Worm (Caenorhabditis elegans) whole organism, mixed stage, embryonic: ENCODE measurements around the gene fbxa-59.

Experiments
- M03D4.4 ChIP-seq: sonication (generic microtip); optimal IDR thresholded peaks from 2 replicates; lab custom pipeline; 2017; ENCODE audit warnings: mild to moderate bottlenecking, missing genetic modification characterization, missing compliant biosample characterization
- bed-3 ChIP-seq: fragments of 200-800 bp; sonication (Bioruptor generic); optimal IDR thresholded peaks from 3 replicates; lab custom pipeline; 2018; ENCODE audit warnings: mild to moderate bottlenecking, missing genetic modification characterization, moderate library complexity, missing compliant biosample characterization
- blmp-1 ChIP-seq: fragments of 150-350 bp; optimal IDR thresholded peaks from 2 replicates; lab custom pipeline; 2014; ENCODE audit warnings: missing biosample characterization, missing genetic modification characterization
- ceh-39 ChIP-seq: fragments of 150-350 bp; optimal IDR thresholded peaks from 2 replicates; lab custom pipeline; 2014; ENCODE audit warnings: missing biosample characterization, missing genetic modification characterization
- ceh-83 ChIP-seq: fragments of 200-800 bp; sonication (Bioruptor generic); optimal IDR thresholded peaks from 2 replicates; lab custom pipeline; 2018; ENCODE audit warnings: mild to moderate bottlenecking, missing genetic modification characterization, missing compliant biosample characterization
- ces-1 ChIP-seq: fragments of 150-350 bp; optimal IDR thresholded peaks from 2 replicates; lab custom pipeline; 2014; ENCODE audit warnings: missing biosample characterization, missing genetic modification reagents, missing genetic modification characterization
- cnd-1 ChIP-seq: fragments of 200-800 bp; sonication (Bioruptor generic); optimal IDR thresholded peaks from 2 replicates; lab custom pipeline; 2018; ENCODE audit warnings: mild to moderate bottlenecking, missing genetic modification characterization, missing compliant biosample characterization
- drap-1 ChIP-seq: fragments of 200-800 bp; sonication (Bioruptor generic); optimal IDR thresholded peaks from 3 replicates; lab custom pipeline; 2018; ENCODE audit warnings: mild to moderate bottlenecking, missing genetic modification characterization, missing compliant biosample characterization
- elt-1 ChIP-seq: sonication (generic microtip); optimal IDR thresholded peaks from 2 replicates; lab custom pipeline; 2017; ENCODE audit warnings: missing genetic modification characterization, mild to moderate bottlenecking, missing compliant biosample characterization, antibody characterized with exemption, moderate library complexity, borderline replicate concordance; ENCODE audit not compliant: insufficient read depth
- elt-3 ChIP-seq: fragments of 150-350 bp; optimal IDR thresholded peaks from 2 replicates; lab custom pipeline; 2014; ENCODE audit warnings: missing biosample characterization, missing genetic modification characterization
- flh-1 ChIP-seq: fragments of 200-800 bp; sonication (Bioruptor generic); optimal IDR thresholded peaks from 2 replicates; lab custom pipeline; 2018; ENCODE audit warnings: mild to moderate bottlenecking, missing genetic modification characterization, moderate library complexity, missing compliant biosample characterization
- ham-2 ChIP-seq: fragments of 200-800 bp; sonication (Bioruptor generic); optimal IDR thresholded peaks from 2 replicates; lab custom pipeline; 2018; ENCODE audit warnings: mild to moderate bottlenecking, missing genetic modification characterization, missing compliant biosample characterization
- hlh-1 ChIP-seq: fragments of 150-350 bp; optimal IDR thresholded peaks from 2 replicates; lab custom pipeline; 2014; ENCODE audit warnings: missing biosample characterization, missing genetic modification reagents, missing genetic modification characterization
- lin-13 ChIP-seq: fragments of 150-350 bp; optimal IDR thresholded peaks from 2 replicates; lab custom pipeline; 2014; ENCODE audit warnings: missing biosample characterization, missing genetic modification characterization
- lin-32 ChIP-seq: fragments of 200-800 bp; sonication (Bioruptor generic); optimal IDR thresholded peaks from 2 replicates; lab custom pipeline; 2018; ENCODE audit warnings: mild to moderate bottlenecking, missing genetic modification characterization, missing compliant biosample characterization
- lsy-2 ChIP-seq: fragments of 150-350 bp; optimal IDR thresholded peaks from 2 replicates; lab custom pipeline; 2014; ENCODE audit warnings: missing biosample characterization, missing genetic modification characterization
- mab-5 ChIP-seq: fragments of 150-350 bp; optimal IDR thresholded peaks from 2 replicates; lab custom pipeline; 2014; ENCODE audit warnings: missing biosample characterization, missing genetic modification characterization
- mep-1 ChIP-seq: fragments of 150-350 bp; optimal IDR thresholded peaks from 2 replicates; lab custom pipeline; 2017; ENCODE audit warnings: missing biosample characterization, missing genetic modification reagents, missing genetic modification characterization, inconsistent platforms
- mls-2 ChIP-seq: sonication (generic microtip); optimal IDR thresholded peaks from 2 replicates; lab custom pipeline; 2016; ENCODE audit warnings: mild to moderate bottlenecking, missing genetic modification characterization, moderate library complexity, missing compliant biosample characterization
- nhr-12 ChIP-seq: fragments of 150-350 bp; optimal IDR thresholded peaks from 2 replicates; lab custom pipeline; 2014; ENCODE audit warnings: missing biosample characterization, missing genetic modification characterization
- nhr-237 ChIP-seq: fragments of 150-350 bp; optimal IDR thresholded peaks from 2 replicates; lab custom pipeline; 2014; ENCODE audit warnings: missing biosample characterization, missing genetic modification characterization
- nhr-28 ChIP-seq: fragments of 150-350 bp; optimal IDR thresholded peaks from 2 replicates; lab custom pipeline; 2014; ENCODE audit warnings: missing biosample characterization, missing genetic modification characterization
- nhr-76 ChIP-seq: sonication (generic microtip); optimal IDR thresholded peaks from 2 replicates; lab custom pipeline; 2017; ENCODE audit warnings: missing biosample characterization, missing genetic modification characterization
- sem-2 ChIP-seq: fragments of 200-800 bp; sonication (Bioruptor generic); optimal IDR thresholded peaks from 2 replicates; lab custom pipeline; 2018; ENCODE audit warnings: mild to moderate bottlenecking, missing genetic modification characterization, missing compliant biosample characterization
- snpc-4 ChIP-seq: fragments of 150-350 bp; optimal IDR thresholded peaks from 2 replicates; lab custom pipeline; 2014; ENCODE audit warnings: missing biosample characterization, missing genetic modification characterization
- tbx-8 ChIP-seq: fragments of 200-800 bp; sonication (Bioruptor generic); optimal IDR thresholded peaks from 2 replicates; lab custom pipeline; 2018; ENCODE audit warnings: mild to moderate bottlenecking, missing genetic modification characterization, moderate library complexity, missing compliant biosample characterization
- unc-120 ChIP-seq: sonication (generic microtip); optimal IDR thresholded peaks from 2 replicates; lab custom pipeline; 2017; ENCODE audit warnings: missing genetic modification characterization, missing compliant biosample characterization; ENCODE audit not compliant: poor library complexity, severe bottlenecking
- unc-39 ChIP-seq: fragments of 150-350 bp; optimal IDR thresholded peaks from 2 replicates; lab custom pipeline; 2014; ENCODE audit warnings: missing biosample characterization, missing genetic modification characterization
- unc-62 ChIP-seq: fragments of 150-350 bp; optimal IDR thresholded peaks from 2 replicates; lab custom pipeline; 2014; ENCODE audit warnings: missing biosample characterization, missing genetic modification reagents, missing genetic modification characterization
- zip-8 ChIP-seq: fragments of 150-350 bp; optimal IDR thresholded peaks from 2 replicates; lab custom pipeline; 2014; ENCODE audit warnings: missing biosample characterization, missing genetic modification characterization
- ztf-11 ChIP-seq: fragments of 150-350 bp; optimal IDR thresholded peaks from 2 replicates; lab custom pipeline; 2014; ENCODE audit warnings: missing biosample characterization, missing genetic modification characterization

Gene fbxa-59

DNA sequence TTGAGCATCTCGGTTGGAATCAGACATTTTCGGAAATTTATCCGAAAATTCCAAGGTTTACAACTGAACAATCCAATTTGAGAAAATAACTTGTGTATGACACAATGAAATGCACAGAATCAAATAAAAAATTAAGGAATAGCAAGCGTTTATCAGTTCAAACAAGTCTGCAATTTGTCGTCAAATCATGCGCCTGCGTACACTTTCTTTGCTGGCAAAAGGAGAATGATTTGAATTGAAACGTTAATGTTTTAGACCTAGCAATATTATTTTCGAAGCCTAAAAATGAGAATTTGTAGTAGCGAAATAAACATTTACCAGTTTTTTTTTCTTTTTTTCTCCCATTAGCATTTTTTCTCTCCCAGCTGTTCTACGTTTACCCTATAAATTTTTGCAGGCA is 7.2 kb upstream of the fbxa-59 start, which contains the start of the genes fbxa-67 and fbxa-11:
fbxa-67 (minus strand) TSS at position 199 of the 400 bp plus-strand sequence.
fbxa-11 (plus strand) TSS at position 398 of the 400 bp plus-strand sequence.
- TF ChIP-seq elt-1 (tag; lab: Kevin White, UChicago) = no peak
- TF ChIP-seq ces-1 (GFP tag; lab: Kevin White, UChicago) = peak; percentile 11

DNA sequence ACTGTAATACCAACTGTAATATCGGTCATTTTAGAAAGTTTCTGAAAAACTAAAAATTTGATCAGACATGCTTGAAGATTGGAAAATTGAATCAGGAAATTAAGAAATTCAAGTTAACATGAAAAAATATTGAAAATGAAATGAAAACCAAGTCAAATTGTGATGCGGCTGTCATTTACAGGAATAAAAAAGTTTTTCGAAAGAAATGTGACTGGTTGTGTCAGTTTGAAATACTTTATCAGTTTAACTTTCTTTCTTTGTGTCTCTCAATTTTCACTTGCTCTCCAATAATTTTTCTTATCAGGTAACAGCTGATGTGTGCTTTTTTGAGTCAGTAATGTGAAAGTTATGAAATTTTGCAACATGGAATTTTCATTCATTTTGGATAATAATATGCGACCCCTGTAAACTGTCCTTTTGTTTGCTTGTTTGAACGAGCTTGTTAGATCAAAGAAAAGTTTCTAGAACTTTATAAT is 3.0 kb upstream of the fbxa-59 start, which contains the start of gene fbxa-60:
fbxa-60 (minus strand) TSS at position 51 of the 476 bp plus-strand sequence.
- TF ChIP-seq unc-62 (GFP tag; lab: Kevin White, UChicago) = no peak
- no peak for TF ChIP-seq nhr-12
- no peak for TF ChIP-seq blmp-1 (tag; lab: Kevin White, UChicago)
- no peak for TF ChIP-seq tbx-8 (GFP tag; lab: Kevin White, UChicago)
- no peak for TF ChIP-seq hlh-1 (tag; lab: Kevin White, UChicago)
- no peak for TF ChIP-seq nhr-76
- TF ChIP-seq lsy-2 (tag; lab: Kevin White, UChicago) = no peak
- TF ChIP-seq bed-3 = no peak
- TF ChIP-seq lin-13 (tag; lab: Kevin White, UChicago) = no peak

DNA sequence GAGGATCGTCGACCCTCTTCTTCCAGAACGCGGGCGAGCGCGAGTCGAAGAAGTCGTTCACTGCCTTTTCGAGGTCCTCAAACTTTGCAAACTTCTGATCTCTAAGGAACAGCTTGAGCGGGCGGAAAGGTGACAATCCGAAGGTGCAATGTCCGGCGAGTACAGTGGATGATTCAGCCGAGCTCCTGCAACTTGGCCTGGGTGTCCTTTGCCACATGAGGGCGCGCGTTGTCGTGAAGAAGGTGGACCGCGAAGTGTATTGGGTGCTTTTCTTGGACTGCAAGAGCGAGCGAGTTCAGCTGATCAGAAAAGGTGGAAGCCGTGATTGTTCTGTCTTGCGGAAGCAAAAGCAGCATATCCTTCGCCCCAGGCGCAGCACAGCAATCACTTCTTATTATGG is 1.3 kb downstream of the fbxa-59 start:
- no peak for TF ChIP-seq unc-39 (tag; lab: Kevin White, UChicago)
- no peak for TF ChIP-seq tbx-8 (GFP tag; lab: Kevin White, UChicago)
- TF ChIP-seq flh-1 (GFP tag; lab: Kevin White, UChicago) = no peak
- no peak for TF ChIP-seq ceh-39
- TF ChIP-seq lin-32 (GFP tag; lab: Kevin White, UChicago) = no peak
- TF ChIP-seq mab-5 (tag; lab: Kevin White, UChicago) = no peak

DNA sequence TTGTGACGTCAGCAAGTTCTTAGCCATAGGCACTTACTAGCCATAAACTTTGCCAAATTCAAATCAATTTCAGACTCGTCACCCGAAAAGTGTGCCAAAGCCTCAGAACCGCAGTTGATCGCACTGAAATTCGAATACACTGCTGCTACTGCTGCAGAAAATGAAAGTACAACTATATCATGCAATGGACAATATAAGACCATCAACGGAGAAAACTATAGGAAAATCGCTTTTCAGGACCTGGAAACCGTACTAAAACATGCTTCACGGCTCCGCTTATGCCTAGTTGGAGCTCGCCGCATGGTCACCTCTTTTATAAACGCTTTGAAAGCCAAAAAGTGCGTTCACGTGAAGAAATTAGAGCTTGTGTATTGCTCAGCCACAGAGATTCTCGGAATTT is 4.7 kb downstream of the fbxa-59 start, which contains the start of gene fbxa-22:
fbxa-22 (plus strand) TSS at position 301 of the 400 bp plus-strand sequence.
- TF ChIP-seq unc-39 (tag; lab: Kevin White, UChicago) = no peak
- TF ChIP-seq ces-1 (GFP tag; lab: Kevin White, UChicago) = no peak
- TF ChIP-seq elt-3 (tag; lab: Kevin White, UChicago) = no peak
- TF ChIP-seq ceh-83 (GFP tag; lab: Kevin White, UChicago) = no peak
- TF ChIP-seq M03D4.4 (tag; lab: Kevin White, UChicago) = no peak
- no peak for TF ChIP-seq bed-3
- TF ChIP-seq mep-1 (tag; lab: Kevin White, UChicago) = no peak
- TF ChIP-seq ztf-11 (tag; lab: Kevin White, UChicago) = no peak

DNA sequence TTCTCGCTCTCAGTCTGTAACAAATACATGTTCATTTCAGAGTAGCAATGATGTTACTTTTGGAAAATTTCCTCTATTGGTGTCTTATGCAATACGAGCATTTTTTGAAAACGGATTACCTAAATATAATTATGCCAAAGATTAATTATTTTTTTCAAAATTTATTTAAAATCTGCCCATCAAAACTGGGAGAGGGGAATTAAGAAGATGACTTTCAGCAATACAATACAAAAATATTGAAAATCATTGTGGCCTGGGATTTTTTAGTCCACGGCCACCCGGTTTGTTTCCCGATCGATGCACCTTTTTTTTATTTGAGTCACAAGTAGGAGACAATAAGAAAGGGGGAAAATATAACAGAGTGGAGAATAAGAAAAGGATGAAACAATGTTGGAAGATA is 5.3 kb downstream of the fbxa-59 start, which contains the start of gene fbxa-56:
fbxa-56 (minus strand) TSS at position 101 of the 400 bp plus-strand sequence.
- TF ChIP-seq nhr-237 (tag; lab: Kevin White, UChicago) (no peak), ces-1 (GFP tag; lab: Kevin White, UChicago) (no peak), unc-120 (tag; lab: Kevin White, UChicago) (no peak), ham-2 (no peak), ceh-39 (no peak), mls-2 (tag; lab: Kevin White, UChicago) (no peak), drap-1 (GFP tag; lab: Kevin White, UChicago) (no peak), nhr-28 (tag; lab: Kevin White, UChicago) (no peak), elt-3 (tag; lab: Kevin White, UChicago) (no peak), sem-2 (GFP tag; lab: Kevin White, UChicago) (no peak), mab-5 (tag; lab: Kevin White, UChicago) (no peak), lin-13 (tag; lab: Kevin White, UChicago) (no peak)

DNA sequence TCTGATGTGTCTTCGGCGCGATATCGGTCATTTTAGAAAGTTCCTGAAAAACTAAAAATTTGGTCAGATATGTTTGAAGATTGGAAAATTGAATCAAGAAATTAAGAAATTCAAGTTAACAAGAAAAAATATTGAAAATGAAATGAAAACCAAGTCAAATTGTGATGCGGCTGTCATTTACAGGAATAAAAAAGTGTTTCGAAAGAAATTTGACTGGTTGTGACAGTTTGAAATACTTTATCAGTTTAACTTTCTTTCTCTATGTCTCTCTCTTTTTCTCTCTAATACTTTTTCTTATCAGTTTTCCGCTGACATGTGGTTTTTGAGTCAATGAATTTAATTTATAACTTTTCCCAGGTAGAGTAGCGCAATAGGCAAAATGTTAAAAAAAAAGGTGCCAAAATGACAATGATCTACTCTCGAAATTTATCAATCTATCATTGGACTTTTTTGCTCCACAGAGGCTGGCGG is 7.2 kb downstream of the fbxa-59 start, which contains the start of gene fbxa-55:
fbxa-55 (minus strand) TSS at position 51 of the 471 bp plus-strand sequence.
- TF ChIP-seq zip-8 (no peak), unc-62 (GFP tag; lab: Kevin White, UChicago) (no peak), snpc-4 (tag; lab: Kevin White, UChicago) (no peak), ceh-39 (no peak), drap-1 (GFP tag; lab: Kevin White, UChicago) (no peak), unc-39 (tag; lab: Kevin White, UChicago) (no peak), blmp-1 (tag; lab: Kevin White, UChicago) (no peak), nhr-12 (no peak), nhr-28 (tag; lab: Kevin White, UChicago) (no peak), ceh-83 (GFP tag; lab: Kevin White, UChicago) (no peak), cnd-1 (tag; lab: Kevin White, UChicago) (no peak), lin-13 (tag; lab: Kevin White, UChicago) (no peak), flh-1 (GFP tag; lab: Kevin White, UChicago) (no peak)
- TF ChIP-seq, all 35 proteins: peak for 0
